Worm (Caenorhabditis elegans): ENCODE results near the gene F26G1.11.

The F26G1.11 gene

ce11 chrII:4797071-4797470 lies 20.1 kb downstream of the F26G1.11 start, which contains the start of gene C33F10.14:
TSS of gene C33F10.14 (plus strand) at chrII:4797371.
- TF ChIP-seq odd-2 (tag; optimal IDR thresholded peaks at IDR 0.05) (no peak), ceh-34 (tag; optimal IDR thresholded peaks at IDR 0.05) (no peak), T23F11.4 (GFP tag; optimal IDR thresholded peaks at IDR 0.05) (no peak), Y22D7AL.16 (tag; optimal IDR thresholded peaks at IDR 0.05) (no peak), C08G9.2 (tag; optimal IDR thresholded peaks at IDR 0.05) (no peak), hlh-8 (tag; optimal IDR thresholded peaks at IDR 0.05) (no peak), elt-4 (tag; optimal IDR thresholded peaks at IDR 0.05) (no peak), madf-2 (tag; optimal IDR thresholded peaks at IDR 0.05) (no peak), pqm-1 (tag; optimal IDR thresholded peaks at IDR 0.05) (no peak), ceh-19 (GFP tag; optimal IDR thresholded peaks at IDR 0.05) (no peak), nhr-11 (tag; optimal IDR thresholded peaks at IDR 0.05) (no peak), fkh-10 (GFP tag; optimal IDR thresholded peaks at IDR 0.05) (no peak), hlh-30 (tag; optimal IDR thresholded peaks at IDR 0.05; ENCODE audit: insufficient read depth) (no peak), K02D7.2 (tag; optimal IDR thresholded peaks at IDR 0.05) (no peak), elt-2 (tag; optimal IDR thresholded peaks at IDR 0.05) (no peak)

ce11 chrII:4800524-4800923 lies 23.6 kb downstream of the F26G1.11 start:
- TF ChIP-seq ceh-30 (tag; optimal IDR thresholded peaks at IDR 0.05): no peak
- TF ChIP-seq tbx-2 (tag; optimal IDR thresholded peaks at IDR 0.05): no peak
- no peak for TF ChIP-seq pag-3 (tag; optimal IDR thresholded peaks at IDR 0.05; ENCODE audit: borderline replicate concordance)
- no peak for TF ChIP-seq unc-55 (GFP tag; optimal IDR thresholded peaks at IDR 0.05)
- no peak for TF ChIP-seq ceh-24 (tag; optimal IDR thresholded peaks at IDR 0.05)
- TF ChIP-seq lin-11 (tag; optimal IDR thresholded peaks at IDR 0.05): no peak
- no peak for TF ChIP-seq ceh-48 (tag; optimal IDR thresholded peaks at IDR 0.05)
- TF ChIP-seq npax-4 (tag; optimal IDR thresholded peaks at IDR 0.05): no peak
- TF ChIP-seq K09A11.1 (tag; optimal IDR thresholded peaks at IDR 0.05; ENCODE audit: insufficient read depth): no peak
- no peak for TF ChIP-seq pat-9 (tag; optimal IDR thresholded peaks at IDR 0.05)
- TF ChIP-seq syd-9 (tag; optimal IDR thresholded peaks at IDR 0.05): no peak
- TF ChIP-seq ceh-14 (tag; optimal IDR thresholded peaks at IDR 0.05): no peak
- no peak for TF ChIP-seq pha-4 (tag; optimal IDR thresholded peaks at IDR 0.05)
- TF ChIP-seq ceh-31 (tag; optimal IDR thresholded peaks at IDR 0.05): no peak
- no peak for TF ChIP-seq ceh-6 (GFP tag; optimal IDR thresholded peaks at IDR 0.05)

- TF ChIP-seq hlh-6 (tag; optimal IDR thresholded peaks at IDR 0.05) (no peak), elt-2 (tag; optimal IDR thresholded peaks at IDR 0.05) (peak; percentile 80)
Observed at ce11 chrII:4802917-4803316, 26.0 kb downstream of the F26G1.11 start.

- TF ChIP-seq rnt-1 (tag; optimal IDR thresholded peaks at IDR 0.05): peak; percentile 52
- TF ChIP-seq unc-55 (GFP tag; optimal IDR thresholded peaks at IDR 0.05): peak; percentile 61
- TF ChIP-seq pat-9 (tag; optimal IDR thresholded peaks at IDR 0.05): no peak
Observed at ce11 chrII:4805799-4806198, 28.9 kb downstream of the F26G1.11 start.

ce11 chrII:4806261-4806660 lies 29.3 kb downstream of the F26G1.11 start:
- TF ChIP-seq ceh-31 (tag; optimal IDR thresholded peaks at IDR 0.05) (no peak), pha-2 (tag; optimal IDR thresholded peaks at IDR 0.05) (no peak), tbx-7 (tag; optimal IDR thresholded peaks at IDR 0.05) (no peak), T23F11.4 (GFP tag; optimal IDR thresholded peaks at IDR 0.05) (no peak), pax-1 (tag; optimal IDR thresholded peaks at IDR 0.05) (no peak), hlh-6 (tag; optimal IDR thresholded peaks at IDR 0.05) (no peak), ama-1 (optimal IDR thresholded peaks at IDR 0.05) (no peak), ceh-48 (tag; optimal IDR thresholded peaks at IDR 0.05) (no peak), pha-4 (tag; optimal IDR thresholded peaks at IDR 0.05) (no peak), zip-5 (tag; optimal IDR thresholded peaks at IDR 0.05) (no peak), odd-2 (tag; optimal IDR thresholded peaks at IDR 0.05) (no peak), unc-3 (GFP tag; conservative IDR thresholded peaks at IDR 0.05) (no peak), unc-3 (tag; optimal IDR thresholded peaks at IDR 0.05) (no peak), pag-3 (tag; optimal IDR thresholded peaks at IDR 0.05; ENCODE audit: borderline replicate concordance) (no peak)

All from whole organism, late embryonic.